Worm (Caenorhabditis elegans) whole organism, mixed stage, embryonic: ENCODE data around the gene Y73B6A.3.

Experiments
- M03D4.4 ChIP-seq: sonication (generic microtip); optimal IDR thresholded peaks from 2 replicates; lab custom pipeline; 2017; ENCODE audit warnings: mild to moderate bottlenecking, missing genetic modification characterization, missing compliant biosample characterization
- bed-3 ChIP-seq: fragments of 200-800 bp; sonication (Bioruptor generic); optimal IDR thresholded peaks from 3 replicates; lab custom pipeline; 2018; ENCODE audit warnings: mild to moderate bottlenecking, missing genetic modification characterization, moderate library complexity, missing compliant biosample characterization
- blmp-1 ChIP-seq: fragments of 150-350 bp; optimal IDR thresholded peaks from 2 replicates; lab custom pipeline; 2014; ENCODE audit warnings: missing biosample characterization, missing genetic modification characterization
- ceh-39 ChIP-seq: fragments of 150-350 bp; optimal IDR thresholded peaks from 2 replicates; lab custom pipeline; 2014; ENCODE audit warnings: missing biosample characterization, missing genetic modification characterization
- ceh-43 ChIP-seq: fragments of 200-800 bp; sonication (Bioruptor generic); optimal IDR thresholded peaks from 2 replicates; lab custom pipeline; 2018; ENCODE audit warnings: mild to moderate bottlenecking, missing genetic modification characterization, moderate library complexity, missing compliant biosample characterization
- ceh-83 ChIP-seq: fragments of 200-800 bp; sonication (Bioruptor generic); optimal IDR thresholded peaks from 2 replicates; lab custom pipeline; 2018; ENCODE audit warnings: mild to moderate bottlenecking, missing genetic modification characterization, missing compliant biosample characterization
- ces-1 ChIP-seq: fragments of 150-350 bp; optimal IDR thresholded peaks from 2 replicates; lab custom pipeline; 2014; ENCODE audit warnings: missing biosample characterization, missing genetic modification reagents, missing genetic modification characterization
- cnd-1 ChIP-seq: fragments of 200-800 bp; sonication (Bioruptor generic); optimal IDR thresholded peaks from 2 replicates; lab custom pipeline; 2018; ENCODE audit warnings: mild to moderate bottlenecking, missing genetic modification characterization, missing compliant biosample characterization
- drap-1 ChIP-seq: fragments of 200-800 bp; sonication (Bioruptor generic); optimal IDR thresholded peaks from 3 replicates; lab custom pipeline; 2018; ENCODE audit warnings: mild to moderate bottlenecking, missing genetic modification characterization, missing compliant biosample characterization
- elt-1 ChIP-seq: sonication (generic microtip); optimal IDR thresholded peaks from 2 replicates; lab custom pipeline; 2017; ENCODE audit warnings: missing genetic modification characterization, mild to moderate bottlenecking, missing compliant biosample characterization, antibody characterized with exemption, moderate library complexity, borderline replicate concordance; ENCODE audit not compliant: insufficient read depth
- elt-3 ChIP-seq: fragments of 150-350 bp; optimal IDR thresholded peaks from 2 replicates; lab custom pipeline; 2014; ENCODE audit warnings: missing biosample characterization, missing genetic modification characterization
- flh-1 ChIP-seq: fragments of 200-800 bp; sonication (Bioruptor generic); optimal IDR thresholded peaks from 2 replicates; lab custom pipeline; 2018; ENCODE audit warnings: mild to moderate bottlenecking, missing genetic modification characterization, moderate library complexity, missing compliant biosample characterization
- ham-2 ChIP-seq: fragments of 200-800 bp; sonication (Bioruptor generic); optimal IDR thresholded peaks from 2 replicates; lab custom pipeline; 2018; ENCODE audit warnings: mild to moderate bottlenecking, missing genetic modification characterization, missing compliant biosample characterization
- hlh-1 ChIP-seq: fragments of 150-350 bp; optimal IDR thresholded peaks from 2 replicates; lab custom pipeline; 2014; ENCODE audit warnings: missing biosample characterization, missing genetic modification reagents, missing genetic modification characterization
- lin-13 ChIP-seq: fragments of 150-350 bp; optimal IDR thresholded peaks from 2 replicates; lab custom pipeline; 2014; ENCODE audit warnings: missing biosample characterization, missing genetic modification characterization
- lin-32 ChIP-seq: fragments of 200-800 bp; sonication (Bioruptor generic); optimal IDR thresholded peaks from 2 replicates; lab custom pipeline; 2018; ENCODE audit warnings: mild to moderate bottlenecking, missing genetic modification characterization, missing compliant biosample characterization
- lsy-2 ChIP-seq: fragments of 150-350 bp; optimal IDR thresholded peaks from 2 replicates; lab custom pipeline; 2014; ENCODE audit warnings: missing biosample characterization, missing genetic modification characterization
- mab-5 ChIP-seq: fragments of 150-350 bp; optimal IDR thresholded peaks from 2 replicates; lab custom pipeline; 2014; ENCODE audit warnings: missing biosample characterization, missing genetic modification characterization
- mep-1 ChIP-seq: fragments of 150-350 bp; optimal IDR thresholded peaks from 2 replicates; lab custom pipeline; 2017; ENCODE audit warnings: missing biosample characterization, missing genetic modification reagents, missing genetic modification characterization, inconsistent platforms
- mls-2 ChIP-seq: sonication (generic microtip); optimal IDR thresholded peaks from 2 replicates; lab custom pipeline; 2016; ENCODE audit warnings: mild to moderate bottlenecking, missing genetic modification characterization, moderate library complexity, missing compliant biosample characterization
- nhr-12 ChIP-seq: fragments of 150-350 bp; optimal IDR thresholded peaks from 2 replicates; lab custom pipeline; 2014; ENCODE audit warnings: missing biosample characterization, missing genetic modification characterization
- nhr-2 ChIP-seq: fragments of 150-350 bp; optimal IDR thresholded peaks from 2 replicates; lab custom pipeline; 2014; ENCODE audit warnings: missing biosample characterization, missing genetic modification characterization
- nhr-237 ChIP-seq: fragments of 150-350 bp; optimal IDR thresholded peaks from 2 replicates; lab custom pipeline; 2014; ENCODE audit warnings: missing biosample characterization, missing genetic modification characterization
- nhr-28 ChIP-seq: fragments of 150-350 bp; optimal IDR thresholded peaks from 2 replicates; lab custom pipeline; 2014; ENCODE audit warnings: missing biosample characterization, missing genetic modification characterization
- nhr-76 ChIP-seq: sonication (generic microtip); optimal IDR thresholded peaks from 2 replicates; lab custom pipeline; 2017; ENCODE audit warnings: missing biosample characterization, missing genetic modification characterization
- pha-4 ChIP-seq: fragments of 150-350 bp; optimal IDR thresholded peaks from 2 replicates; lab custom pipeline; 2018; ENCODE audit warnings: missing biosample characterization, missing genetic modification reagents, missing genetic modification characterization
- sem-2 ChIP-seq: fragments of 200-800 bp; sonication (Bioruptor generic); optimal IDR thresholded peaks from 2 replicates; lab custom pipeline; 2018; ENCODE audit warnings: mild to moderate bottlenecking, missing genetic modification characterization, missing compliant biosample characterization
- snpc-4 ChIP-seq: fragments of 150-350 bp; optimal IDR thresholded peaks from 2 replicates; lab custom pipeline; 2014; ENCODE audit warnings: missing biosample characterization, missing genetic modification characterization
- sptf-1 ChIP-seq: sonication (generic microtip); optimal IDR thresholded peaks from 2 replicates; lab custom pipeline; 2017; ENCODE audit warnings: mild to moderate bottlenecking, missing genetic modification characterization, moderate library complexity, missing compliant biosample characterization
- tbx-8 ChIP-seq: fragments of 200-800 bp; sonication (Bioruptor generic); optimal IDR thresholded peaks from 2 replicates; lab custom pipeline; 2018; ENCODE audit warnings: mild to moderate bottlenecking, missing genetic modification characterization, moderate library complexity, missing compliant biosample characterization
- unc-120 ChIP-seq: sonication (generic microtip); optimal IDR thresholded peaks from 2 replicates; lab custom pipeline; 2017; ENCODE audit warnings: missing genetic modification characterization, missing compliant biosample characterization; ENCODE audit not compliant: poor library complexity, severe bottlenecking
- unc-39 ChIP-seq: fragments of 150-350 bp; optimal IDR thresholded peaks from 2 replicates; lab custom pipeline; 2014; ENCODE audit warnings: missing biosample characterization, missing genetic modification characterization
- unc-62 ChIP-seq: fragments of 150-350 bp; optimal IDR thresholded peaks from 2 replicates; lab custom pipeline; 2014; ENCODE audit warnings: missing biosample characterization, missing genetic modification reagents, missing genetic modification characterization
- zip-8 ChIP-seq: fragments of 150-350 bp; optimal IDR thresholded peaks from 2 replicates; lab custom pipeline; 2014; ENCODE audit warnings: missing biosample characterization, missing genetic modification characterization
- ztf-11 ChIP-seq: fragments of 150-350 bp; optimal IDR thresholded peaks from 2 replicates; lab custom pipeline; 2014; ENCODE audit warnings: missing biosample characterization, missing genetic modification characterization

Gene Y73B6A.3

DNA sequence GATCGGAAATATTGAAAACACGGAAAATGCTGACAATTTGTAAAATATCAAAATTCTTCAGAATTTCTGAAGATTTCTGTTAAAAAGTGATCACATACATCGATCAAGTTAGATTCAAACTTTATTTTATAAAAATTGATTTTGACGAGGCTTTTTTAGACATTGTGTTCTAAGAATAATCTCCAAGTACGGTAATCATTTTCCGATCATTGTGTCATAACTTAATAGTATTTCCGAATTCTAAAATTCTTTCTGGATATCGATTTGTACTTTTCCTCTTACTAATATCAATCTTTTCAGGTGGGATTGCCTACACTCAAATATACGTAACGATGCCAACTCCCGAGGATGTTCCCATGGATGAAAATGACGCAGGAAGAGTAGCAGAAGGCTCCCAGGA, 16.9 kb upstream of the Y73B6A.3 start, which contains the start of gene usp-4:
Gene usp-4 (plus strand): TSS at position 301 of the 400 bp plus-strand sequence.
- TF ChIP-seq blmp-1 (tag; lab: Kevin White, UChicago) (no peak), mep-1 (no peak), lsy-2 (tag; lab: Kevin White, UChicago) (no peak), lin-32 (GFP tag; lab: Kevin White, UChicago) (no peak), hlh-1 (tag; lab: Kevin White, UChicago) (no peak), unc-39 (tag; lab: Kevin White, UChicago) (no peak), pha-4 (tag; lab: Kevin White, UChicago) (no peak), sem-2 (no peak), drap-1 (no peak), sptf-1 (no peak), mls-2 (tag; lab: Kevin White, UChicago) (no peak), cnd-1 (tag; lab: Kevin White, UChicago) (no peak), ham-2 (GFP tag; lab: Kevin White, UChicago) (no peak), ces-1 (no peak), M03D4.4 (tag; lab: Kevin White, UChicago) (no peak), nhr-237 (tag; lab: Kevin White, UChicago) (no peak), mab-5 (tag; lab: Kevin White, UChicago) (no peak)
- TF ChIP-seq, all 35 proteins: peak for 0

DNA sequence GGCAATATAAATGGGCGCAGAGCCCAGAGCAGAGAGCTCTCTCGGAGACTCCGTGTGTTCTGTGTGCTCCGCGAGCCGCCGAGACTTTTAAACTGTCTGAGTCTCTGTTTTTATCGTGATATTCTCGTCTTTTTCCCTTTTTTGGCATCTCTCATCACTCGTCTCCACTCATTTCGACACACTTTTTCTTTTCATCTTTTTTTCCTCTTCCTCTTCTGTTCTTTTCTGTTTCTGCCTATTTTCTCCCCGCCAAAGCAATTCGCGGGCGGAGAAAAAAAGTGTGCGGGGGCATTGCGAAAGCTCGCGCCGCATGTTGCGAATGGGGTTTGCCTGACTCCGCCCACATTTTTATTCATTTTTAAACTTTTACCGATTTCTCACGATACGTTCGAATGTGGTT, 16.3 kb upstream of the Y73B6A.3 start:
- TF ChIP-seq elt-1 (tag; lab: Kevin White, UChicago) (peak; percentile 56), cnd-1 (tag; lab: Kevin White, UChicago) (peak; percentile 77), unc-62 (GFP tag; lab: Kevin White, UChicago) (no peak), unc-120 (tag; lab: Kevin White, UChicago) (peak; percentile 95), flh-1 (GFP tag; lab: Kevin White, UChicago) (peak; percentile 8), ztf-11 (peak; percentile 65), nhr-12 (no peak), lin-32 (GFP tag; lab: Kevin White, UChicago) (peak; percentile 8), lsy-2 (tag; lab: Kevin White, UChicago) (peak; percentile 67), elt-3 (tag; lab: Kevin White, UChicago) (peak; percentile 13), nhr-2 (peak; percentile 17), nhr-76 (tag; lab: Kevin White, UChicago) (no peak), nhr-237 (tag; lab: Kevin White, UChicago) (peak; percentile 65), bed-3 (GFP tag; lab: Kevin White, UChicago) (peak; percentile 69), mep-1 (peak; percentile 85), nhr-28 (tag; lab: Kevin White, UChicago) (peak; percentile 36), M03D4.4 (tag; lab: Kevin White, UChicago) (peak; percentile 85), sptf-1 (peak; percentile 92), ceh-83 (GFP tag; lab: Kevin White, UChicago) (peak; percentile 76), tbx-8 (peak; percentile 70), hlh-1 (tag; lab: Kevin White, UChicago) (peak; percentile 77), drap-1 (peak; percentile 86), pha-4 (tag; lab: Kevin White, UChicago) (peak; percentile 64), blmp-1 (tag; lab: Kevin White, UChicago) (peak; percentile 81), zip-8 (tag; lab: Kevin White, UChicago) (no peak), ham-2 (GFP tag; lab: Kevin White, UChicago) (peak; percentile 78), lin-13 (tag; lab: Kevin White, UChicago) (peak; percentile 74), unc-39 (tag; lab: Kevin White, UChicago) (no peak), ces-1 (peak; percentile 76), mls-2 (tag; lab: Kevin White, UChicago) (peak; percentile 94), sem-2 (peak; percentile 44), snpc-4 (tag; lab: Kevin White, UChicago) (no peak), mab-5 (tag; lab: Kevin White, UChicago) (peak; percentile 18), ceh-39 (tag; lab: Kevin White, UChicago) (no peak), ceh-43 (peak; percentile 83)

DNA sequence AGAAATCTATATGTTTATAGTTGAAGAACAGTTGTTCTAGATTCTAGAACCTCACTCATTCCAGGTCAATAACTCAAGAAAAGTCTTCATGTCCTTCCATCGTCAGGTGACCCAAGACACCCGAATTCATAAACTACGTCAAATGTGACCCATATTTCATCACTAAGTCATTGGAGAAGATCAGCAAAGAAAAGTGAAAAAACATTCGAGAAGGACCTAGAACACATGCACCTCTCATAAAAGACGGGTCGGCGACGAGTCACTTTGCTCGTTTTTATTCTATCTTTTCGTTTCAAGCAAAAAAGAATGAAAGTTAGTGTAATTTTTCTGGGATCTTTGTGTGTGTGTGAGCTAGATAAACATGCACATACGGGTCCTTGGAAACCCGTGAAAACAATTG, 11.1 kb upstream of the Y73B6A.3 start:
- TF ChIP-seq blmp-1 (tag; lab: Kevin White, UChicago): no peak
- no peak for TF ChIP-seq unc-62 (GFP tag; lab: Kevin White, UChicago)
- TF ChIP-seq nhr-237 (tag; lab: Kevin White, UChicago): no peak
- no peak for TF ChIP-seq zip-8 (tag; lab: Kevin White, UChicago)
- no peak for TF ChIP-seq lin-32 (GFP tag; lab: Kevin White, UChicago)
- no peak for TF ChIP-seq sem-2
- TF ChIP-seq M03D4.4 (tag; lab: Kevin White, UChicago): no peak
- TF ChIP-seq unc-39 (tag; lab: Kevin White, UChicago): no peak
- TF ChIP-seq snpc-4 (tag; lab: Kevin White, UChicago): no peak
- no peak for TF ChIP-seq lsy-2 (tag; lab: Kevin White, UChicago)
- TF ChIP-seq cnd-1 (tag; lab: Kevin White, UChicago): no peak
- TF ChIP-seq, all 35 proteins: peak for 0
